Worm (Caenorhabditis elegans): Measurements from ENCODE around the gene dlat-1.

- TF ChIP-seq die-1 (tag; optimal IDR thresholded peaks at IDR 0.05) (no peak), let-607 (tag; optimal IDR thresholded peaks at IDR 0.05) (no peak), snpc-4 (GFP tag; optimal IDR thresholded peaks at IDR 0.05) (no peak), snpc-4 (tag; optimal IDR thresholded peaks at IDR 0.05) (no peak), B0336.3 (GFP tag; IDR thresholded peaks at IDR 0.05) (no peak), snpc-1.3 (tag; optimal IDR thresholded peaks at IDR 0.05; ENCODE audit: insufficient read depth) (no peak), dpl-1 (GFP tag; optimal IDR thresholded peaks at IDR 0.05) (no peak), tbx-9 (tag; optimal IDR thresholded peaks at IDR 0.05; ENCODE audit: borderline replicate concordance) (no peak), madf-3 (GFP tag; IDR thresholded peaks at IDR 0.05) (no peak), K11D2.4 (GFP tag; IDR thresholded peaks at IDR 0.05) (no peak)
Measured at ce11 chrV:14472229-14472628, 25.1 kb upstream of the dlat-1 start, which contains the start of gene clec-227.
